Fruit fly (Drosophila melanogaster): Measurements from ENCODE around the gene CG9747.

CG9747 gene

DNA sequence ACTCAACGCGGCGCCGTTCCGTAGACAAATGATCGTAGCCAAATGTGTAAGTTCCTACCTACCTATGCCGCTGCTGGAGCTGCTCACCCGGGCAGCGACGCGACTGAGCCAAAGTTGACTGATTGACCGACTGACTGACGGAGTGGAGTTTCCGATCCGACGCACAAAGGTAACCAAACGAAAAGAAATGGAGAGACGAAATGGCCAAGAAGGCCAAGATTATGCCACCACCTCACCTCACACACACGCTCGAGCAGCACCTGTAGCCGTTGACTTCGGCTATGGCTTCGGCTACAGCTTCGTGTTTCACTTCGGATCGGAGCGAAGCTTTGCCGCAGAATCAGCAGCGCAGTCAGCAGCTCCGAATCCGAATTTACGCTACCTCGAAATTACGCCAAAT lies at the start of gene CG9747:
Gene CG9747 (minus strand): TSS at position 206 of the 400 bp plus-strand sequence.
- no peak for TF ChIP-seq noc (tag; optimal IDR thresholded peaks at IDR 0.05)

DNA sequence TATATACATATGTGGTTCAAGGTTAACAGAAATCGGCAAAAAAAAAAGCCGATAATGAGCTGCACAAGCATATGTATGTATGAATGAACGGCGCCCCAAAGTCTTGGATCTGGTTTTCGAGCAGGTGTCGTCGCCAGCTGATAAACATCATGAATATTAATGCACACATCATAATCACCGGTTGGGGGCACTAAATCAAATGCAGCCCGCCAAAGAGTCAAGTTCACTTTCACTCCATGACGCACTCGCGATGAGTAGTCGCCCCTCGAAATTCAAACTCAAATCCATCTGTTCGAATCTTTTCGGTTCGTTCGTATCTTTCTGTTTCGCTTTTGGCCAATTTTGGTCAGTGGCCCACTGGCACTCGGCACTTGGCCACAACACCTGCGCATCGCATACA lies 49.2 kb upstream of the CG9747 start:
- no peak for TF ChIP-seq noc (tag; optimal IDR thresholded peaks at IDR 0.05)

DNA sequence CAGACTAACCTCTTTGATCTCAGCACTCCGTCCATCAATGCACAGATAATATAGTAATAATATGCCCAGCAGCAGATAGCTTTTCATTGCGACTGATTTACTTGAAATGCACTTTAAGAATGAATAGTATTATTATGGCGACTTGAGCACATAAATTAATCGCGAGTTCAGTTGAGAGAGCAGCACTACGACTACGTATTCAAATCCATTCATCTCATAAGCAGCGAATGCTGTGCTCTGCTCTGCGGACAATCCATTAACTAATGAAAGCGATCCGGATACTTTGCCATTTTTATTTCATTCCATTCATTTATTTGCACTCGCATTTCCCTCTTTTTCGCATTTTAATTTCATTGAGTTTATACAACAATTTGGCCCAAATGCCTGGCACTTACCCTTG lies 46.6 kb upstream of the CG9747 start, which contains the start of gene CG43448:
Gene CG43448 (minus strand): TSS at position 101 of the 400 bp plus-strand sequence.
- no peak for TF ChIP-seq noc (tag; optimal IDR thresholded peaks at IDR 0.05)

DNA sequence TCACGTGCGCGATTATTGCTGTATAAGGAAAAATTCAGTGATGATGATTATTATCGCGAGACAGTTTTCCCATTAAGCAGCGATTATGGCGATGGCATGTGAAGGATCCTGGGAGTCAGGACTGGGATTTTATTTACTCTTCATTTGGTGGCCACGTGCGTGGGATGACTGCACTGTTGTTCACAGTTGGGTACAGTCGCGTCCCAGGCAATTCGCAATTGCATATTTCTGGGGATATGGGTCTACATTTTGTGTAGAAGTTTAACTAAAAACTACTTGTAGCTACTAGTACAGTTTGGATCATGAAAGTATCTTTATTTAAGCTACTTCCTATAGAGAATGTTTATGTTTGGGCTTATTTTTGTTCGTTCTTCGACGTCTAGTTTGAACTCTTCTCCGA lies 45.9 kb upstream of the CG9747 start:
- TF ChIP-seq noc (tag; optimal IDR thresholded peaks at IDR 0.05): no peak

DNA sequence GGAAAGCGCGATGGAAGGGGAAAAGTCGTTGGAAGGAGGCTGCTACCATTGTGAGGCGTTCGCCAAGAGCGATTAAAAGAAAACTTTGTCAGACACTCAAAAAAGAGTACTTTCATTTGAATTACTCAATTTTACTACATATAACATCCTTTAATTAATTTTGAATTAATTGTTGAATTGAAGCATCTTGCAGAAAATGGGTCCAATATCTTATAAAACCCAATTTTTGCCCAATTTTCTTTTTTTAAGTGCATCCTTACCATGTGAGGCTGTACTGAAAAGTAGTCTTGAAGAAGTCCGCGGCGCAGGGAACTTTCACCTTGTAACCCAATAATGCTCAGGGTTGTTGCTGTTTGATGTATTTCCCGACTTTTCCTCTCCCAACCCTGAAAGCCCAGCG lies 44.2 kb upstream of the CG9747 start:
- TF ChIP-seq noc (tag; optimal IDR thresholded peaks at IDR 0.05): no peak

DNA sequence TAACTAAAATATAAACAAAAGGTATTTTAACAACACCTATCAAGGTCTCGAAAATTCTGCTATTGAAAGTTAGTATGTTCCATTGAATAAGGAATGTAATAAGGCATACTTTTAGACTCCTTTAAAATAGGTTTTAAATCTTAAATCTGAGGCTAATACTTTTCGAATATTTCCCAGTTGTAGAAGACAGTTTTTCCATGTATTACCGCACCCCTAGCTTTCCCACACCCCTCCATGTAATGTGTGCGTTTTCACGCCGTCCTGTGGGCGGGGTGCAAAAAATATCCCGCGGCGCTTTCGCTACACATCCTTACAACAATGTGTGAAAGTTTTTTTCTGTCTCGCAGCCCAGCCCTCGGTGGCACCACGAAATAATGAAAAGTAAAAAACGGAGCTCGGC lies 33.5 kb upstream of the CG9747 start:
- no peak for TF ChIP-seq noc (tag; optimal IDR thresholded peaks at IDR 0.05)

DNA sequence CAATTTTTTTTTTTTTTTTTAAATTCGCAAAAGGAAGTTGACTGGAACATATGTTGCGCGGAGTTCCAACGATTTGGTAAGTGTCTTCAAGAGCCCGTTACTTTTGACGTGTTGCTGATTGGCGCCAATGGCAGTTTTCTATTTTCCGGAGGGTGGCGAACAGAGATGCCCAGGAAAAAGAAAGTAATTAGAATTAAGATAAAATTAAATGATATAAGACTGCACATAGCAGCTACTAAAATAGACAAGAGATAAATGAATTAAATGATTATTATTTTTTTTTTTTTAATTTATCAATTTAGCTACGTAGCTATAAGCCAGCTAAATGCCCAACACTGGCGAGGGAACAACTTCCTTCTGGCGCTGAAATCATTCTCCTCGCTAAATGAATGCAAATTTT lies 31.2 kb upstream of the CG9747 start:
- no peak for TF ChIP-seq noc (tag; optimal IDR thresholded peaks at IDR 0.05)

DNA sequence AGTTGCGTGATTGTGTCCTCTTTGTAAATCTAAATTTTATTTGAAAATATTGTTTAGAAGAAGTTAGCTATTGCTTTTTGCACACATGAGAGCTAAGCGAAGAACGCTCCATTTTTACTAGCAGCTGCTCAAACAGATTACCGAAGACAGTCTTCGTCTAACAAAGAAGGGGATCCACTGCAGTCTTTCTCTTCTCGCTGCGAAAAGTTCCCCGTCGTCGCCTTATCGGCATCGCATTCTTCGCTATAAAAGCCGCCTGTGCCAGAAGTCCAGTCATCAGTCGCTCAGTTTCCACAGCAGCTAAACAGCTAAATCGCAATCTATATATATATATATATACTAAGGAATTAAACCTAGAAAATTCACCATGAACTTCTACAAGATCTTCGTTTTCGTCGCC lies 25.2 kb upstream of the CG9747 start, which contains the start of gene CecC:
Gene CecC (plus strand): TSS at position 275 of the 400 bp plus-strand sequence.
- no peak for TF ChIP-seq noc (tag; optimal IDR thresholded peaks at IDR 0.05)

DNA sequence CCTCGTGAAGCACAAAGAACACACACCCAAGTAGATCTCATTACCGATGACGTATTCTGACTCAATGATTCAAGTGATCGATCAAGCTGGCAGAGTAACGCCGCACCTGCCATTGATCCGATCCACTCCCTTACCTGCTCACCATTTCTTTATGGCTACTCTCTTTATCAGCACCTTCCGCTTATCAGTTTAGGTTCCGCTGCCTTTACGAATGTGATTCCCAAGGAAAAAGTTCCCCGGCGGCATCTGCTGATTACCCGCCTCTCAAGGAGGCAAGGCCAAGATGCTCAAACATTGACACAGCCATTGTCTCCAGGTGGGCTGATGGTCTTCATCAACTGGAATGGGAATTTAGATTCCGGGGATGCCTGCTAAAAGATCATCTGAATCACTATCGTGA lies 24.0 kb upstream of the CG9747 start:
- TF ChIP-seq noc (tag; optimal IDR thresholded peaks at IDR 0.05): no peak

DNA sequence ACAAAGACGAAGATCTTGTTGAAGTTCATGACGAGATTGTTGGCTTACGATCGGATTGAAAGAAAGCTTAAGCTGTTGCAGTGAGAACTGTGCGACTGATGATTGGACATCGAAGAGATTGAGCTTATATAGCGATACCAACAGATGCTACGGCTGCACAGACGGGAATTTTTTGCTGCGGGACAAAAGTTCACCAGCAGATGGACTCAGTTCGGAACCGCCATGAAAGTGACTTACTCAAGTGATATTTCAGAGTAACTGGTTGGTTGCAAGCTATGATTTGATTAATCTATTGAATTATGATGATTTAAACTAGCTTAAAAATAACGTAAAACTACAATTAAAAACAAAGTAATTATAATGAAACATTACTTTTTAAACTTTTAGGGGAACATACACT lies 22.6 kb upstream of the CG9747 start, which contains the start of gene CecB:
Gene CecB (minus strand): TSS at position 101 of the 400 bp plus-strand sequence.
- TF ChIP-seq noc (tag; optimal IDR thresholded peaks at IDR 0.05): no peak

DNA sequence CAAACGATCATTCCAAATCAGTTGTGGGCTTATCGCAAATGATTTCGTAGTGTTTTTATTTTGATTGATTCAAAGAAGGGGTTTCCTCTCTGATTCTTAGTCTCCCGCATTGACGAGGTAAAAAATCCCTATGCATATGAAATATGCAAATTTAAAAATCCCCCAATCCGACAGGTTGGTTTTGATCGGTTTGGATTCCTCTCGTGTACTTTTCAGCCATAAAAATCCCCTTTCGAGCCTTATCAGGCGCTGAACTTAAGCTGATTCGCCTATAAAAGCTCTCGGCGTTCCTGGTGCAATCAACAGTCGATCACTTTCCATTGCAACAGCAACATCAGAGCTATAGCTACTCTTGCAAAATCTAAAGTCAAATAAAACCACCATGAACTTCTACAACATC lies 20.8 kb upstream of the CG9747 start, which contains the start of gene CecA2:
Gene CecA2 (plus strand): TSS at position 301 of the 400 bp plus-strand sequence.
- no peak for TF ChIP-seq noc (tag; optimal IDR thresholded peaks at IDR 0.05)

DNA sequence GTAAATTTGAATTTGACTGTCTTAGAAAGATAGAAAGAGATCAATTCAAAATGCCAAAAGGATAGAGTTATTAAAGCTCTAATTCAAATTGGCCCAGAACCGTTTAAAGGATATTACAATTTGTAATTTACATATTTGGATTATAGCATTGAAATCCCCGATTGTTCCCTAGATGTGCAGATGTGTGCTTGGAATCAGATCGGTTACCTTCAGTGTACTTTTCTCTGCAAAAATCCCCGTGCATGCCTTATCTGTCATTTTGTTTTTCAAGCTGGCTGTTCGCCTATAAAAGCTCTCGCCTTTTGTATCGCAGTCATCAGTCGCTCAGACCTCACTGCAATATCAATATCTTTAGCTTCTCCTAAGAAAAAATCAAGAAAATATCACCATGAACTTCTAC lies 19.5 kb upstream of the CG9747 start, which contains the start of gene CecA1:
Gene CecA1 (plus strand): TSS at position 315 of the 400 bp plus-strand sequence.
- TF ChIP-seq noc (tag; optimal IDR thresholded peaks at IDR 0.05): no peak

DNA sequence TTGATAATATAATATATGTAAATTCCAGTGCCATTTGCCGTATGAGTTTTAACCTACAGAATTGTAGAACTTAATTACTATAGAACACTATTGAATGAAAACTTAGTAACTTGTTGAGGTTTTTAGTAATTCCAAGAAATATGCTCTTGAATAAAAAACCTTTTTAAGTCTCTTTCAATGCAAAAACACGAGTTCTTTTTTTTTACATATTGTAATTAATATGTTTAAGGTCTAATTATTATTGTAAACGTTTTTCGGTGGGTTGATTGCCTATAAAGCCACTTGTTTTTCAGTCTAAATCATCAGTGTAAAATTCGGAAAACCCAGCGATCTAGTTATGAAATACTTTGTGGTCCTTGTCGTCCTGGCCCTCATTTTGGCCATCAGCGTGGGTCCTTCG lies 18.6 kb upstream of the CG9747 start, which contains the start of gene Anp:
Gene Anp (plus strand): TSS at position 301 of the 400 bp plus-strand sequence.
- no peak for TF ChIP-seq noc (tag; optimal IDR thresholded peaks at IDR 0.05)

DNA sequence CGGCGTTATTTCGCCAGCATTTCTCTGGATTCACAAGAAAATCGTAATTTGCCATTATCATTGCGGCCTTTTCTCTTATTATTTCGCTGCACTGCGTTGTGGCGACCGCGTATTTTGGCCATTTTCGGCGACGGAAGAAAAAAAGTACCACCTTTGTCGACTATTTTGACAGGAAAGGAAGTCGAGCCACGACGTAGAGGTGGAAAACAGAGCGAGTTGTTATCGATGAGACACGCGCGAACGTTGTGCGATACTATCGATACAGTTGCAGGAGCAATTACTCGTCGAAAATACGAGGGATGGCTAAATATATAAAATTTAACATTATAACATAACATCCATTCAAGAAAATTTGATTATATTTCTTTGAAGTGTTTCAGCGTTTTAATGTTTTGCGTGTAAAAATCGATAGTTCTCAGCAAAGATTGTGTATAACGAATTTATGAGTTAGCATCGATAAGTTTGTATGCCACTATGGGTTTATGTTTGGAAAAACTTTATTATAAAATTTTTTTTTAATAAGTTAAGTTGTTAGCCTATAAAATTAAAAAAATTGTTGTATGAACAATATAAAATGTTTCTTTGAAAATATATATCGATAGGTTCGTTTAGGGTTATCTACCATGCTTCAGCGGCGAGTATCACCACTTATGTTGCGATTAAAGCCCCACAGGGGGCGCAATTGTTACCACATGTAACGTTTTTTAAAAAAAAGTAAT lies 17.9 kb upstream of the CG9747 start, which contains the start of gene RpS7:
Gene RpS7 (minus strand): TSS at position 255 of the 719 bp plus-strand sequence.
- peak; percentile 64 for TF ChIP-seq noc (tag; optimal IDR thresholded peaks at IDR 0.05)

DNA sequence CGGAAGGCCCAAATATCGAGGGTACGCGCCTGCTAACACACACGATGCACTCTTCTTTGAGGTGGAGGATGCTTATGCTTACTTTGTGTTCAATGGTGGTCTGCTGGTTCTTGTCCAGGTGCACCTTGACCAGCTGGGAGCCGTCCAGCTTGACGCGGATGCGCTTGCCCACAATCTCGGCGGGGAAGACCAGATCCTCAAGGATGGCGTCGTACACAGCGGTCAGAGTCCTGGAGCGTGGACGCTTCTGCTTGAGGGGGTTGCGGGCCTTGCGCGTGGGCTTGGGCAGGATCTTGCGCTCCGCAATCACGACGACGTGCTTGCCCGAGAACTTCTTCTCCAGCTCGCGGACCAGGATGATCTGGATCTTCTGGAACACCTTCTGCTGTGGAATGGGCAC lies 17.0 kb upstream of the CG9747 start:
- no peak for TF ChIP-seq noc (tag; optimal IDR thresholded peaks at IDR 0.05)

DNA sequence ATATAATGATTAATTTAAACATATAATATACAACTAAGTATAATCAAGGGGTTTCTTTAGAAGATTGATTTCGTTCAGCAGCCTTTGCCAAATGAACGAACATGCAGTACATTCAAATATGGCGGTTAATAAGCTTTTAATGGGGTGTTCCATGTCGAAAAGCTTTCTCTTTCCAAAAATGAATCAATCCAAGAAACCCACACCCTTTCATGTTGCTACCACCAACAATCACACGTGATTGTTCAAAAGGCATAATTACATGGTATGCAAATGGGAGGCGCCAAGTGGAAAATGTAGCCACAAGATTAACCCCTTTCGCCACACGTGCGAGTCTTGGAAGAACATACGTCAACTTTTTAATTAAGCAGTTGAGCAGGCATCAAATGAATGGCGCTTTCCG lies 14.9 kb upstream of the CG9747 start:
- TF ChIP-seq noc (tag; optimal IDR thresholded peaks at IDR 0.05): no peak

DNA sequence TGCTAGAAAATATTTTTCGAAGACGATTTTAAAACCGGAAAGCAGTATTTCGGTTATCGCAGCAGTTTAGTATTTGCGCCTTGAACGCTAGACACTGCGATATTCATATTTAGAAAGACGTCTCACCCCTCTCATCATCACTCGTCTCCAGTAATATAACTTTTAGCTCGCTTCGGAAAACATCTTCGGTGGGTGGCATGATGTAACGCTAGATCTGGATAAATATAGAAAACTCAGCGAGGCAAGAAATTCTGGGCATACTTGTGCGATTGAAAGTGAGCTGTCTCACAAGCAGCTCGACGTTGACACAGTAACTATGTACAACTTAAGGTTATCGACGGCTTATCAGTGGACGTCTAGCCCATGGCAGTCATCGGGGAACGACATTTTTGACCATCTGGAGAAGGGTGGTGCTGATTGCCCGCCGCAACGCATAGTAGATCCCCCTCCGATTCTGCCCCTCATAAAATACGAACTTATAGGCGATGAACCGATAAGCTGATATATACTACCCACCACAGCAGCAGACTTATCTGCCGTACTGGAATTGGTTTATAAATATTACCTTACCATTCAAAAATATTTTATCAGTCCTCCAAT lies 13.1 kb upstream of the CG9747 start:
- no peak for TF ChIP-seq noc (tag; optimal IDR thresholded peaks at IDR 0.05)

All from whole organism, larva.